Fruit fly (Drosophila melanogaster) S2 (cell line): ENCODE measurements around the gene CG33639.

Source experiments
- CG8478 ChIP-seq: fragments of >200 bp; optimal IDR thresholded peaks from 2 replicates; lab custom pipeline; 2018
- CTCF ChIP-seq, 2 experiments: fragments of >200 bp; optimal IDR thresholded peaks; 2 replicates each; lab custom pipeline; 2018

- TF ChIP-seq CG8478 = no peak
- no peak for TF ChIP-seq CTCF (optimal IDR thresholded peaks at IDR 0.05; lab: Kevin White, UChicago)
Measured at dm6 chrX:18259984-18260550, 34.2 kb upstream of the CG33639 start.
